Worm (Caenorhabditis elegans) whole organism, L4/young adult: ENCODE results near the gene unc-9.

Experiments used
- W03F9.2 ChIP-seq: fragments of 150-350 bp; optimal IDR thresholded peaks from 2 replicates; lab custom pipeline; 2014; ENCODE audit warnings: missing biosample characterization, missing genetic modification characterization
- him-1 ChIP-seq: sonication (generic microtip); optimal IDR thresholded peaks from 2 replicates; lab custom pipeline; 2016; ENCODE audit warnings: missing genotype, missing genetic modification reagents, missing genetic modification characterization, missing compliant biosample characterization

- TF ChIP-seq him-1 (tag; lab: Kevin White, UChicago) (no peak), W03F9.2 (tag; lab: Kevin White, UChicago) (no peak)
Measured at ce11 chrX:13212528-13212927, 11.0 kb downstream of the unc-9 start.
